Fruit fly (Drosophila melanogaster): ENCODE results near the gene eIF4E3.

Gene eIF4E3

DNA sequence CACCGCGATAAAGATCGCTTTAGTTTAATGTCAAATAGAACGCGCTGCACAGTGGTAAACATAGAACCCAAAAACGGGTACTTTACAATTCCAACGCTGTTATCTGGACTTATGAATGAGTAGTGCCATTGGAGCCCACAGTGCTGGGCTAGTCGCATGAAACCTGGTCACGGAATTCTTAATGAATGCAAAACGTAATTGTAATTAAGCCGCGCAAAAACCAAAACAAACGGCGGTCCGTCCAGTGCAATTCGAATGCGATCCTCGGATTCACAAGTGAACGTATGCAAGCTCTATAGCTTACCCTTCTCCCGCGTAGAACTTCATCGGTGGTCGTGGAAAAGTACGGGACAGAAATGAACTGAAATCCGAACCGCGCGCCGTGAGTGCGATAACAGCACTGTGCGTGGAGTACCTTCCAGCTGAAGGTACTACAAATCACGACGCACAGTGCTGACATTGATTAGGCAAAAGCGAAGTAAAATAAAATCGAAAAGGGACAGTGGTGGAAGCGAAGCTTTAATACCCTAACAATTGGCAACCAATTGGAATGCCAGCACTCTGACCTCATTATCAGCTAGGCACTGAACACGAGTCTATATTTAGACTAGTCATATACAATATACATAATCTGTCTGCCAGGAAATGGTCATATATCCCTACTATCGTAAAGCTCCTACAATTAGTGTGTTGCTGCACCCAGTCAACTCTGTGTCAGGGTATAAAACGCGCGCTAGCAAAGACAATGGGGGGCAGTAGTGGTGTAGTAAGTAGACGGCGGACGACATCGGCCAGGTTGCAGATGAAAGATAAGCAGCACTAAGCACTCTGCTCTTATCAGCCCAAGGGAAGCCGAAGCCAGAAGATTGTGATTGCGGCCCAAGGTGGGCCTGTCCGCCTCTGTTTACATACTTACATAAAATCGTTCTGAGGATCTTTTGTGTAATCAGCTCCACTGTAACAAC lies 43.5 kb upstream of the eIF4E3 start (continued):
- TF ChIP-seq dmrt99B (tag; optimal IDR thresholded peaks at IDR 0.05) (no peak), Fer3 (tag; optimal IDR thresholded peaks at IDR 0.05) (peak; percentile 38), amos (GFP tag; IDR thresholded peaks at IDR 0.05; ENCODE audit: partially characterized antibody) (no peak), CG34376 (GFP tag; optimal IDR thresholded peaks at IDR 0.05) (peak; percentile 97), crp (GFP tag; optimal IDR thresholded peaks at IDR 0.05) (no peak), jumu (GFP tag; optimal IDR thresholded peaks at IDR 0.05) (peak; percentile 42), Lpt (GFP tag; optimal IDR thresholded peaks at IDR 0.05) (no peak), crc (GFP tag; optimal IDR thresholded peaks at IDR 0.05) (no peak), bbx (GFP tag; IDR thresholded peaks at IDR 0.05; ENCODE audit: partially characterized antibody) (no peak), CG12071 (GFP tag; optimal IDR thresholded peaks at IDR 0.05) (no peak), btn (GFP tag; optimal IDR thresholded peaks at IDR 0.05) (peak; percentile 16), p53 (GFP tag; optimal IDR thresholded peaks at IDR 0.05) (peak; percentile 18), Myb (GFP tag; optimal IDR thresholded peaks at IDR 0.05) (peak; percentile 25), NK7.1 (GFP tag; optimal IDR thresholded peaks at IDR 0.05) (no peak), fru (optimal IDR thresholded peaks at IDR 0.05) (no peak), CG6854 (GFP tag; optimal IDR thresholded peaks at IDR 0.05) (peak; percentile 38), CG3281 (GFP tag; optimal IDR thresholded peaks at IDR 0.05) (peak; percentile 64), CG10543 (GFP tag; optimal IDR thresholded peaks at IDR 0.05) (peak; percentile 92), CG4617 (GFP tag; optimal IDR thresholded peaks at IDR 0.05; ENCODE audit: borderline replicate concordance) (no peak), bcd (GFP tag; optimal IDR thresholded peaks at IDR 0.05) (peak; percentile 34), eve (GFP tag; optimal IDR thresholded peaks at IDR 0.05) (no peak), caup (GFP tag; optimal IDR thresholded peaks at IDR 0.05; ENCODE audit: severe bottlenecking) (peak; percentile 57), CG1024 (GFP tag; IDR thresholded peaks at IDR 0.05) (no peak), lbe (GFP tag; optimal IDR thresholded peaks at IDR 0.05) (no peak), esg (GFP tag; conservative IDR thresholded peaks at IDR 0.05) (peak; percentile 36), Rfx (GFP tag; IDR thresholded peaks at IDR 0.05) (0 out of 2 replicates have a peak, but pooled peaks have one; percentile 37), twi (tag; optimal IDR thresholded peaks at IDR 0.05) (no peak), nmo (GFP tag; optimal IDR thresholded peaks at IDR 0.05) (peak; percentile 37), CG10654 (GFP tag; optimal IDR thresholded peaks at IDR 0.05) (no peak), Opbp (GFP tag; IDR thresholded peaks at IDR 0.05; ENCODE audit: partially characterized antibody) (no peak), CG33213 (GFP tag; optimal IDR thresholded peaks at IDR 0.05) (no peak), disco-r (GFP tag; optimal IDR thresholded peaks at IDR 0.05) (peak; percentile 21), Hr39 (optimal IDR thresholded peaks at IDR 0.05) (no peak), Hmx (GFP tag; optimal IDR thresholded peaks at IDR 0.05) (no peak), gt (GFP tag; IDR thresholded peaks at IDR 0.05) (no peak), cad (GFP tag; optimal IDR thresholded peaks at IDR 0.05) (no peak), CG32532 (GFP tag; IDR thresholded peaks at IDR 0.05) (peak; percentile 64; the same call in 1 of the 2 replicates), hbn (GFP tag; IDR thresholded peaks at IDR 0.05; ENCODE audit: partially characterized antibody) (no peak), Trl (optimal IDR thresholded peaks at IDR 0.05) (no peak), Trl (GFP tag; optimal IDR thresholded peaks at IDR 0.05) (no peak), dimm (GFP tag; IDR thresholded peaks at IDR 0.05) (no peak), tll (GFP tag; optimal IDR thresholded peaks at IDR 0.05) (no peak), D19A (tag; optimal IDR thresholded peaks at IDR 0.05) (peak; percentile 100), CG5953 (GFP tag; IDR thresholded peaks at IDR 0.05) (0 out of 2 replicates have a peak, but pooled peaks have one; percentile 44), CG16815 (GFP tag; optimal IDR thresholded peaks at IDR 0.05) (no peak), NfI (GFP tag; optimal IDR thresholded peaks at IDR 0.05) (peak; percentile 24), CG8388 (GFP tag; optimal IDR thresholded peaks at IDR 0.05) (no peak), Fer1 (GFP tag; optimal IDR thresholded peaks at IDR 0.05) (peak; percentile 53), CG8924 (tag; optimal IDR thresholded peaks at IDR 0.05) (peak; percentile 20)
